Worm (Caenorhabditis elegans) whole organism, mixed stage, embryonic: ENCODE results near the gene clec-205.

Experiments
- M03D4.4 ChIP-seq: sonication (generic microtip); optimal IDR thresholded peaks from 2 replicates; lab custom pipeline; 2017; ENCODE audit warnings: mild to moderate bottlenecking, missing genetic modification characterization, missing compliant biosample characterization
- bed-3 ChIP-seq: fragments of 200-800 bp; sonication (Bioruptor generic); optimal IDR thresholded peaks from 3 replicates; lab custom pipeline; 2018; ENCODE audit warnings: mild to moderate bottlenecking, missing genetic modification characterization, moderate library complexity, missing compliant biosample characterization
- blmp-1 ChIP-seq: fragments of 150-350 bp; optimal IDR thresholded peaks from 2 replicates; lab custom pipeline; 2014; ENCODE audit warnings: missing biosample characterization, missing genetic modification characterization
- ceh-39 ChIP-seq: fragments of 150-350 bp; optimal IDR thresholded peaks from 2 replicates; lab custom pipeline; 2014; ENCODE audit warnings: missing biosample characterization, missing genetic modification characterization
- ceh-43 ChIP-seq: fragments of 200-800 bp; sonication (Bioruptor generic); optimal IDR thresholded peaks from 2 replicates; lab custom pipeline; 2018; ENCODE audit warnings: mild to moderate bottlenecking, missing genetic modification characterization, moderate library complexity, missing compliant biosample characterization
- ceh-83 ChIP-seq: fragments of 200-800 bp; sonication (Bioruptor generic); optimal IDR thresholded peaks from 2 replicates; lab custom pipeline; 2018; ENCODE audit warnings: mild to moderate bottlenecking, missing genetic modification characterization, missing compliant biosample characterization
- ces-1 ChIP-seq: fragments of 150-350 bp; optimal IDR thresholded peaks from 2 replicates; lab custom pipeline; 2014; ENCODE audit warnings: missing biosample characterization, missing genetic modification reagents, missing genetic modification characterization
- cnd-1 ChIP-seq: fragments of 200-800 bp; sonication (Bioruptor generic); optimal IDR thresholded peaks from 2 replicates; lab custom pipeline; 2018; ENCODE audit warnings: mild to moderate bottlenecking, missing genetic modification characterization, missing compliant biosample characterization
- drap-1 ChIP-seq: fragments of 200-800 bp; sonication (Bioruptor generic); optimal IDR thresholded peaks from 3 replicates; lab custom pipeline; 2018; ENCODE audit warnings: mild to moderate bottlenecking, missing genetic modification characterization, missing compliant biosample characterization
- elt-1 ChIP-seq: sonication (generic microtip); optimal IDR thresholded peaks from 2 replicates; lab custom pipeline; 2017; ENCODE audit warnings: missing genetic modification characterization, mild to moderate bottlenecking, missing compliant biosample characterization, antibody characterized with exemption, moderate library complexity, borderline replicate concordance; ENCODE audit not compliant: insufficient read depth
- elt-3 ChIP-seq: fragments of 150-350 bp; optimal IDR thresholded peaks from 2 replicates; lab custom pipeline; 2014; ENCODE audit warnings: missing biosample characterization, missing genetic modification characterization
- flh-1 ChIP-seq: fragments of 200-800 bp; sonication (Bioruptor generic); optimal IDR thresholded peaks from 2 replicates; lab custom pipeline; 2018; ENCODE audit warnings: mild to moderate bottlenecking, missing genetic modification characterization, moderate library complexity, missing compliant biosample characterization
- ham-2 ChIP-seq: fragments of 200-800 bp; sonication (Bioruptor generic); optimal IDR thresholded peaks from 2 replicates; lab custom pipeline; 2018; ENCODE audit warnings: mild to moderate bottlenecking, missing genetic modification characterization, missing compliant biosample characterization
- hlh-1 ChIP-seq: fragments of 150-350 bp; optimal IDR thresholded peaks from 2 replicates; lab custom pipeline; 2014; ENCODE audit warnings: missing biosample characterization, missing genetic modification reagents, missing genetic modification characterization
- lin-13 ChIP-seq: fragments of 150-350 bp; optimal IDR thresholded peaks from 2 replicates; lab custom pipeline; 2014; ENCODE audit warnings: missing biosample characterization, missing genetic modification characterization
- lin-32 ChIP-seq: fragments of 200-800 bp; sonication (Bioruptor generic); optimal IDR thresholded peaks from 2 replicates; lab custom pipeline; 2018; ENCODE audit warnings: mild to moderate bottlenecking, missing genetic modification characterization, missing compliant biosample characterization
- mab-5 ChIP-seq: fragments of 150-350 bp; optimal IDR thresholded peaks from 2 replicates; lab custom pipeline; 2014; ENCODE audit warnings: missing biosample characterization, missing genetic modification characterization
- mep-1 ChIP-seq: fragments of 150-350 bp; optimal IDR thresholded peaks from 2 replicates; lab custom pipeline; 2017; ENCODE audit warnings: missing biosample characterization, missing genetic modification reagents, missing genetic modification characterization, inconsistent platforms
- mls-2 ChIP-seq: sonication (generic microtip); optimal IDR thresholded peaks from 2 replicates; lab custom pipeline; 2016; ENCODE audit warnings: mild to moderate bottlenecking, missing genetic modification characterization, moderate library complexity, missing compliant biosample characterization
- nhr-12 ChIP-seq: fragments of 150-350 bp; optimal IDR thresholded peaks from 2 replicates; lab custom pipeline; 2014; ENCODE audit warnings: missing biosample characterization, missing genetic modification characterization
- nhr-2 ChIP-seq: fragments of 150-350 bp; optimal IDR thresholded peaks from 2 replicates; lab custom pipeline; 2014; ENCODE audit warnings: missing biosample characterization, missing genetic modification characterization
- nhr-237 ChIP-seq: fragments of 150-350 bp; optimal IDR thresholded peaks from 2 replicates; lab custom pipeline; 2014; ENCODE audit warnings: missing biosample characterization, missing genetic modification characterization
- nhr-28 ChIP-seq: fragments of 150-350 bp; optimal IDR thresholded peaks from 2 replicates; lab custom pipeline; 2014; ENCODE audit warnings: missing biosample characterization, missing genetic modification characterization
- pha-4 ChIP-seq: fragments of 150-350 bp; optimal IDR thresholded peaks from 2 replicates; lab custom pipeline; 2018; ENCODE audit warnings: missing biosample characterization, missing genetic modification reagents, missing genetic modification characterization
- sem-2 ChIP-seq: fragments of 200-800 bp; sonication (Bioruptor generic); optimal IDR thresholded peaks from 2 replicates; lab custom pipeline; 2018; ENCODE audit warnings: mild to moderate bottlenecking, missing genetic modification characterization, missing compliant biosample characterization
- snpc-4 ChIP-seq: fragments of 150-350 bp; optimal IDR thresholded peaks from 2 replicates; lab custom pipeline; 2014; ENCODE audit warnings: missing biosample characterization, missing genetic modification characterization
- sptf-1 ChIP-seq: sonication (generic microtip); optimal IDR thresholded peaks from 2 replicates; lab custom pipeline; 2017; ENCODE audit warnings: mild to moderate bottlenecking, missing genetic modification characterization, moderate library complexity, missing compliant biosample characterization
- tbx-8 ChIP-seq: fragments of 200-800 bp; sonication (Bioruptor generic); optimal IDR thresholded peaks from 2 replicates; lab custom pipeline; 2018; ENCODE audit warnings: mild to moderate bottlenecking, missing genetic modification characterization, moderate library complexity, missing compliant biosample characterization
- unc-120 ChIP-seq: sonication (generic microtip); optimal IDR thresholded peaks from 2 replicates; lab custom pipeline; 2017; ENCODE audit warnings: missing genetic modification characterization, missing compliant biosample characterization; ENCODE audit not compliant: poor library complexity, severe bottlenecking
- unc-39 ChIP-seq: fragments of 150-350 bp; optimal IDR thresholded peaks from 2 replicates; lab custom pipeline; 2014; ENCODE audit warnings: missing biosample characterization, missing genetic modification characterization
- unc-62 ChIP-seq: fragments of 150-350 bp; optimal IDR thresholded peaks from 2 replicates; lab custom pipeline; 2014; ENCODE audit warnings: missing biosample characterization, missing genetic modification reagents, missing genetic modification characterization
- zip-8 ChIP-seq: fragments of 150-350 bp; optimal IDR thresholded peaks from 2 replicates; lab custom pipeline; 2014; ENCODE audit warnings: missing biosample characterization, missing genetic modification characterization
- ztf-11 ChIP-seq: fragments of 150-350 bp; optimal IDR thresholded peaks from 2 replicates; lab custom pipeline; 2014; ENCODE audit warnings: missing biosample characterization, missing genetic modification characterization

The clec-205 gene

DNA sequence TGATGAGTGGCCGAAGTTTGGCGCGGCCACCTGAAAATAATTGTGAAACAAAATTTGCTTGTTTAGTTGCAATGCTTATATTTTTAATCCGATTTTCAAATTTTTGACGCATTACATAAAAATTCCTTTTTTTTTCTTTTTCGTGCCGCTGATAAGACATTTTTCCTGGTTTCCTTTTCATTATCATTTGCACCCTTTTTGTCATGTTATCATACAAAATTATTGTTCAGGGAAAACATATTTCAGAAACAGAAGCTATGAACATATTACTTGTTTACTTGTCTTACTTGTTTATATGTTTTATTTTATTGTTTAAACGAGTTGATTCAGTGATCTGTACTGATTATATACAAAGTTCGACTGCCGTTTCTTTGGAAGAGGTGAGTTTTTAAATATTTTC, at the start of gene clec-205:
Gene clec-205, plus strand, starts transcription at position 212 of the 400 bp plus-strand sequence.
- TF ChIP-seq nhr-12 (tag; lab: Kevin White, UChicago) (no peak), lin-32 (GFP tag; lab: Kevin White, UChicago) (no peak), hlh-1 (tag; lab: Kevin White, UChicago) (no peak), sptf-1 (tag; lab: Kevin White, UChicago) (no peak), sem-2 (no peak), ceh-39 (tag; lab: Kevin White, UChicago) (no peak), ces-1 (GFP tag; lab: Kevin White, UChicago) (no peak), nhr-2 (tag; lab: Kevin White, UChicago) (no peak), bed-3 (GFP tag; lab: Kevin White, UChicago) (no peak), tbx-8 (GFP tag; lab: Kevin White, UChicago) (no peak), mep-1 (tag; lab: Kevin White, UChicago) (no peak), ceh-43 (no peak), unc-120 (tag; lab: Kevin White, UChicago) (no peak), unc-62 (GFP tag; lab: Kevin White, UChicago) (no peak), ztf-11 (tag; lab: Kevin White, UChicago) (no peak), mab-5 (tag; lab: Kevin White, UChicago) (no peak), flh-1 (GFP tag; lab: Kevin White, UChicago) (no peak), ham-2 (GFP tag; lab: Kevin White, UChicago) (no peak), nhr-28 (tag; lab: Kevin White, UChicago) (no peak)
- TF ChIP-seq, all 35 proteins: peak for 0

DNA sequence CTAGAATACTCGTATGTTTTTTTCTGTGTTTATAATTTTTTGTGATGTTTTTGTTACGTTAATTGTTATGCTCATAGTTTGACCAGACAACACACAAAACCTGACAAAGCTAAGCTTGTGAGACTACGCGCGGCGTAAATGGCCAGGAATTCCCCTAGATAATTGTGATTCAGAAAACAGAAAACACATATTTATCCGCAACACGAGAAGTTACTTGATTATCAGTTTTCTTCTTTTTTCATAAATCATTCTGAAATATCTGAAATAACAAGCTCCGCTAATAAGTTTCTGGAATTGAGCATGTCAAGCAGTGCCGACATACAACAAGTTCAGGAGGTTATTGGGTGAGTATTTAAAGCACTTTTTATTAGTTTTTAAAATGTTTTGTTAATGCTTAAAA, 49.8 kb upstream of the clec-205 start, which contains the start of gene srw-100:
Gene srw-100, plus strand, starts transcription at position 301 of the 400 bp plus-strand sequence.
- TF ChIP-seq snpc-4 (tag; lab: Kevin White, UChicago) (no peak), zip-8 (tag; lab: Kevin White, UChicago) (no peak), ces-1 (GFP tag; lab: Kevin White, UChicago) (no peak), lin-32 (GFP tag; lab: Kevin White, UChicago) (no peak), hlh-1 (tag; lab: Kevin White, UChicago) (no peak), tbx-8 (GFP tag; lab: Kevin White, UChicago) (no peak), unc-62 (GFP tag; lab: Kevin White, UChicago) (no peak), bed-3 (GFP tag; lab: Kevin White, UChicago) (no peak), ceh-83 (GFP tag; lab: Kevin White, UChicago) (no peak), elt-3 (no peak), M03D4.4 (tag; lab: Kevin White, UChicago) (no peak), blmp-1 (tag; lab: Kevin White, UChicago) (no peak), unc-39 (tag; lab: Kevin White, UChicago) (no peak)

ce11 chrV:1716892-1717291, 43.8 kb upstream of the clec-205 start, which contains the start of gene srw-103:
TSS of gene srw-103 (plus strand) at chrV:1717192.
- TF ChIP-seq mep-1 (tag; lab: Kevin White, UChicago) (no peak), snpc-4 (tag; lab: Kevin White, UChicago) (no peak), bed-3 (GFP tag; lab: Kevin White, UChicago) (no peak), mab-5 (tag; lab: Kevin White, UChicago) (no peak), ceh-83 (GFP tag; lab: Kevin White, UChicago) (no peak), nhr-28 (tag; lab: Kevin White, UChicago) (no peak), blmp-1 (tag; lab: Kevin White, UChicago) (no peak), ces-1 (GFP tag; lab: Kevin White, UChicago) (no peak)

ce11 chrV:1718232-1718631, 42.5 kb upstream of the clec-205 start:
- TF ChIP-seq ztf-11 (tag; lab: Kevin White, UChicago) (no peak), mab-5 (tag; lab: Kevin White, UChicago) (no peak), drap-1 (GFP tag; lab: Kevin White, UChicago) (no peak)

- TF ChIP-seq sptf-1 (tag; lab: Kevin White, UChicago): no peak
- no peak for TF ChIP-seq zip-8 (tag; lab: Kevin White, UChicago)
- TF ChIP-seq pha-4: no peak
- TF ChIP-seq cnd-1: no peak
- no peak for TF ChIP-seq unc-120 (tag; lab: Kevin White, UChicago)
- TF ChIP-seq lin-32 (GFP tag; lab: Kevin White, UChicago): no peak
- TF ChIP-seq ceh-43: no peak
- TF ChIP-seq elt-1: no peak
- TF ChIP-seq ham-2 (GFP tag; lab: Kevin White, UChicago): no peak
- TF ChIP-seq nhr-237 (tag; lab: Kevin White, UChicago): no peak
- no peak for TF ChIP-seq mls-2 (tag; lab: Kevin White, UChicago)
- TF ChIP-seq unc-39 (tag; lab: Kevin White, UChicago): no peak
- no peak for TF ChIP-seq lin-13 (tag; lab: Kevin White, UChicago)
- TF ChIP-seq, all 35 proteins: peak for 0
Measured at ce11 chrV:1719927-1720326, 40.8 kb upstream of the clec-205 start, which contains the start of gene srw-102. TSS of gene srw-102 (plus strand) at chrV:1720227.
